Worm (Caenorhabditis elegans) whole organism, early embryonic: ENCODE data around the gene F13E6.1.

Experiments
- B0310.2 ChIP-seq: sonication (generic microtip); optimal IDR thresholded peaks from 2 replicates; lab custom pipeline; 2016; ENCODE audit warnings: mild to moderate bottlenecking, missing genetic modification characterization, missing compliant biosample characterization
- F13C5.2 ChIP-seq: sonication (generic microtip); optimal IDR thresholded peaks from 2 replicates; lab custom pipeline; 2017; ENCODE audit warnings: mild to moderate bottlenecking, missing genetic modification characterization, inconsistent platforms, missing compliant biosample characterization
- aly-1 ChIP-seq: sonication (generic microtip); optimal IDR thresholded peaks from 2 replicates; lab custom pipeline; 2016; ENCODE audit warnings: missing genetic modification characterization, missing compliant biosample characterization
- ama-1 ChIP-seq: fragments of 150-350 bp; optimal IDR thresholded peaks from 2 replicates; lab custom pipeline; 2014
- ceh-13 ChIP-seq: fragments of 200-800 bp; sonication (Bioruptor generic); optimal IDR thresholded peaks from 2 replicates; lab custom pipeline; 2018; ENCODE audit warnings: mild to moderate bottlenecking, missing genetic modification characterization, missing compliant biosample characterization
- ceh-36 ChIP-seq: sonication (generic microtip); optimal IDR thresholded peaks from 2 replicates; lab custom pipeline; 2016; ENCODE audit warnings: missing genetic modification characterization, inconsistent platforms, missing compliant biosample characterization
- ets-7 ChIP-seq: sonication (generic microtip); optimal IDR thresholded peaks from 2 replicates; lab custom pipeline; 2016; ENCODE audit warnings: missing genotype, missing genetic modification characterization, missing compliant biosample characterization
- flt-1 ChIP-seq: fragments of 200-800 bp; sonication (Bioruptor generic); IDR thresholded peaks from 2 replicates; pipeline ENCODE4 v1.3.6; 2022; ENCODE audit warnings: missing genetic modification characterization, missing compliant biosample characterization
- hmbx-1 ChIP-seq: sonication (generic microtip); optimal IDR thresholded peaks from 2 replicates; lab custom pipeline; 2016; ENCODE audit warnings: mild to moderate bottlenecking, missing genetic modification characterization, missing compliant biosample characterization
- hmg-4 ChIP-seq: fragments of 200-800 bp; sonication (Bioruptor generic); optimal IDR thresholded peaks from 2 replicates; lab custom pipeline; 2018; ENCODE audit warnings: mild to moderate bottlenecking, missing genetic modification characterization, missing compliant biosample characterization
- hnd-1 ChIP-seq: sonication (generic microtip); optimal IDR thresholded peaks from 2 replicates; lab custom pipeline; 2016; ENCODE audit warnings: missing genetic modification characterization, missing compliant biosample characterization
- pes-1 ChIP-seq: fragments of 200-800 bp; sonication (Bioruptor generic); IDR thresholded peaks from 2 replicates; pipeline ENCODE4 v1.3.6; 2022; ENCODE audit warnings: missing genetic modification reagents, missing genetic modification characterization, missing compliant biosample characterization
- scrt-1 ChIP-seq: fragments of 200-800 bp; sonication (Bioruptor generic); IDR thresholded peaks from 2 replicates; pipeline ENCODE4 v1.3.6; 2022; ENCODE audit warnings: missing genetic modification characterization, missing compliant biosample characterization
- sea-1 ChIP-seq: fragments of 200-800 bp; sonication (Bioruptor generic); conservative IDR thresholded peaks from 2 replicates; pipeline ENCODE4 v1.3.6; 2022; ENCODE audit warnings: missing genetic modification characterization, missing compliant biosample characterization
- tbx-11 ChIP-seq: fragments of 200-800 bp; sonication (Bioruptor generic); IDR thresholded peaks from 2 replicates; pipeline ENCODE4 v1.3.6; 2022; ENCODE audit warnings: missing genetic modification characterization, missing compliant biosample characterization
- tbx-37 ChIP-seq: fragments of 200-800 bp; sonication (Bioruptor generic); conservative IDR thresholded peaks from 2 replicates; pipeline ENCODE4 v1.3.6; 2022; ENCODE audit warnings: missing genetic modification reagents, missing genetic modification characterization, missing compliant biosample characterization
- tra-4 ChIP-seq: sonication (generic microtip); optimal IDR thresholded peaks from 2 replicates; lab custom pipeline; 2017; ENCODE audit warnings: missing genetic modification characterization, missing compliant biosample characterization

F13E6.1 gene

ce11 chrX:10640578-10640977 is 36.3 kb downstream of the F13E6.1 start:
- no peak for TF ChIP-seq scrt-1 (GFP tag; lab: Robert Waterston, UW)
- TF ChIP-seq pes-1 (GFP tag; lab: Robert Waterston, UW) = no peak
- no peak for TF ChIP-seq ama-1 (lab: Kevin White, UChicago)
- no peak for TF ChIP-seq tbx-11 (GFP tag; lab: Robert Waterston, UW)
- no peak for TF ChIP-seq flt-1 (GFP tag; lab: Robert Waterston, UW)
- no peak for TF ChIP-seq tbx-37 (GFP tag; lab: Robert Waterston, UW)

ce11 chrX:10639403-10639812 is 37.5 kb downstream of the F13E6.1 start:
- TF ChIP-seq pes-1 (GFP tag; lab: Robert Waterston, UW) (no peak), hmg-4 (GFP tag; lab: Kevin White, UChicago) (no peak)

DNA sequence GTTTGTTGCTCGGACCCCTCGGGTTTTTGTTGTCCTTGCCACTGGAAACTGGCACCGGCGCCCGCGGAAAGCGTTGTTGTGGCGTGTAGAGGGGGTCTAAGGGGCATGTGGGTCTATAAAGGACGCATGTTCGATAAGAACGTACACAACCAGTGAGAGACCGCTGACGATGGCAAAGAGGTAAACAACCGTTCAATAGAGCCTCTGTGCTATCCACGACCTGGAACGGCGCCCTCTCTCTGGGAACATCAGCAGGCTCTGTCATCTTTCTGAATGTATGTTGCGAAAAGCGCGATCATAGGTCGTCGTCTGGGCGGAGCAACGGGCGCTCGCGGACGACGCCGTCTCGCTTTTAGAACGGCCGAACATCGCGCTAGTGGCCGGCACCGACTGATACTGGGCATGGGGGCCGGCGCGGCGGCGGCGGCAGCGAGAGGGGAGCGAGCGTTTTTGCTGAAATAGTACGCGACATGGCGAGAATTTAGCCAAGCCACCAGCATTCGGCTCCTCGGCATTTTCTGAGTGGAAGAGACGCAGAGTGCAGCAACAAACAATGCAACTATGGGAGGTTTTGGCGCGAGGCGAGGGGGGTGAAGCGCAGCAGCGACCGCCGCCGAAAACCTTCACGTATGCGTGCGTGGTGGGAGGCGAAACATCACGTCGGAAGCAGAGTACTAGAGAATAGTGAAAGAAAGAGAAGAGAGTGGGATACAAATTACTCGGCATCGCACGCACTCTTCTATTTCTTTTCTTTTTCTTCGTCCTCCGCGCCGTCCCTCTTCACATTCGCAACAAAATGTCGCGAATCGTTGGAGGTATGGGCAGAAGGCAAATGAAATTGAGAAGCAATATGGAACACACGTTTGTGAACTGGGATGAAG is 39.6 kb downstream of the F13E6.1 start:
- no peak for TF ChIP-seq ets-7 (tag; lab: Kevin White, UChicago)
- peak; percentile 48 for TF ChIP-seq F13C5.2 (tag; lab: Kevin White, UChicago)
- peak; percentile 49 for TF ChIP-seq aly-1 (tag; lab: Kevin White, UChicago)

DNA sequence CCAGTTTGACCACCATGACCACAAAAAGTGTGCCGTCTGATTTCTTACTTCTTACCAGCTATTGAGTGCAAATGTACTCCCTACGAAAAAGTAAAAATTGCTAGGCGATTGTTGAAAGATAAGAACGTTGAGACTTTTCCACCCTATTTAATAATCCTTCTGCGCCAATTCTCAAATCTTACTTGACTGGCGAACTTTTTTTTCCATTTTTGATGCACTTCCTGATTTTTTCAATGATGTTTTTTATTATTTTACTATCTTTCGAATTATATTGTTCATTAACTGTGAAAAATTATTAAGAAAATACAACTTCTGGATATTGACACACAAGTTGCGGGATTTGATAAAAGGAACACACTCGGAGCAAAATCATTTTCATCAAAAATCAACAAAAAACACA is 41.3 kb downstream of the F13E6.1 start, which contains the start of gene daf-12:
Gene daf-12 (plus strand): TSS at position 301 of the 400 bp plus-strand sequence.
- TF ChIP-seq ama-1 (lab: Kevin White, UChicago) (no peak), ceh-36 (tag; lab: Kevin White, UChicago) (no peak), tra-4 (tag; lab: Kevin White, UChicago) (no peak), pes-1 (GFP tag; lab: Robert Waterston, UW) (no peak), ceh-13 (GFP tag; lab: Kevin White, UChicago) (no peak), tbx-11 (GFP tag; lab: Robert Waterston, UW) (no peak), sea-1 (GFP tag; lab: Robert Waterston, UW) (no peak), aly-1 (tag; lab: Kevin White, UChicago) (no peak), F13C5.2 (tag; lab: Kevin White, UChicago) (no peak), hnd-1 (tag; lab: Kevin White, UChicago) (no peak), hmg-4 (GFP tag; lab: Kevin White, UChicago) (no peak), flt-1 (GFP tag; lab: Robert Waterston, UW) (no peak), B0310.2 (no peak), tbx-37 (GFP tag; lab: Robert Waterston, UW) (no peak), hmbx-1 (no peak), ets-7 (tag; lab: Kevin White, UChicago) (no peak), scrt-1 (GFP tag; lab: Robert Waterston, UW) (no peak)

- TF ChIP-seq tra-4 (tag; lab: Kevin White, UChicago) (no peak), hmbx-1 (no peak), scrt-1 (GFP tag; lab: Robert Waterston, UW) (no peak), ceh-13 (GFP tag; lab: Kevin White, UChicago) (no peak)
Observed at ce11 chrX:10631873-10632272, 45.0 kb downstream of the F13E6.1 start.

ce11 chrX:10630952-10631351 is 46.0 kb downstream of the F13E6.1 start:
- TF ChIP-seq F13C5.2 (tag; lab: Kevin White, UChicago) = no peak
- TF ChIP-seq ets-7 (tag; lab: Kevin White, UChicago) = no peak
- no peak for TF ChIP-seq tbx-11 (GFP tag; lab: Robert Waterston, UW)
- no peak for TF ChIP-seq hmbx-1
- no peak for TF ChIP-seq ceh-13 (GFP tag; lab: Kevin White, UChicago)

- TF ChIP-seq tra-4 (tag; lab: Kevin White, UChicago) (no peak), ceh-36 (tag; lab: Kevin White, UChicago) (no peak), ama-1 (lab: Kevin White, UChicago) (no peak)
Observed at ce11 chrX:10630059-10630791, 46.7 kb downstream of the F13E6.1 start.

DNA sequence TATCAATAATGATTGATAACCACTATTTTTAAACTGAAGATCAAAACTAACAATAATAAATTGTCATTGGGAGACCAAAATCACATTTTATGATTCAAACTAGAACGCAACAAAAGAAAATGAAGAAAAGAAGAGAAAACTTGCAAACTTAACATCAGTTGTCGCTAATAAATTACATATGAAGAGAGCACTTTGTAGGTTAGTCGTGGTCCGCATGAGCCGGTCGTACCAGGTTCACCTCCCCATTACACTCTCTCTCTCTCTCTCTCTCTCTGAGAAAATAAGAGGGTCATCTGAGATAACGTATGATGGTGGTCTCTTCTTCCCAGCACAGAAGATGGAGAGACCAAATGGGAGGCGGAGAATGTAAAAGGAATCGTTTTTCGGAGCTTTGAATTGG is 47.8 kb downstream of the F13E6.1 start:
- no peak for TF ChIP-seq F13C5.2 (tag; lab: Kevin White, UChicago)
- no peak for TF ChIP-seq hmbx-1
- no peak for TF ChIP-seq sea-1 (GFP tag; lab: Robert Waterston, UW)
- TF ChIP-seq ceh-13 (GFP tag; lab: Kevin White, UChicago) = no peak
- TF ChIP-seq ets-7 (tag; lab: Kevin White, UChicago) = no peak
- TF ChIP-seq scrt-1 (GFP tag; lab: Robert Waterston, UW) = no peak
- no peak for TF ChIP-seq flt-1 (GFP tag; lab: Robert Waterston, UW)
- no peak for TF ChIP-seq hnd-1 (tag; lab: Kevin White, UChicago)
- no peak for TF ChIP-seq pes-1 (GFP tag; lab: Robert Waterston, UW)
- TF ChIP-seq tbx-37 (GFP tag; lab: Robert Waterston, UW) = no peak
